Worm (Caenorhabditis elegans): ENCODE data around the gene C47D12.4.

DNA sequence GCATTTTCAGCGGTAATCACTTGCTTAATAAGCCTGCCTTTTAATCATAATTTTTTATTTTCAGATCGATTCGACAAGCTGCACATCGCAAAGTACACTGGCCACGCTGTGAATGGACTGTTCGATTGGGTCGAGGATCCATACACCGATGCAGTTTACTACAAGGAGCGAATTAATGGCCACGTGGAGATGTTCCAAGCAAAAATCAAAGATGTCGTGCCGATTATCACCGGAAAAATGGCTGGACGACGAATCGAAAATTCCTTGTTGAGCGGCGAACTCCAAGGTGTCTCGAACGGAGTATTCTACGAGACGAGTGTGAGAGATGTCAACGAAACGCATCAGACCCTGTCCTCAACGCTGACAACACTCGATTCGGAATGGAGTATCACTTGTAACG lies 45.9 kb downstream of the C47D12.4 start:
- no peak for TF ChIP-seq elt-3 (tag; optimal IDR thresholded peaks at IDR 0.05)
- no peak for TF ChIP-seq egl-27 (tag; optimal IDR thresholded peaks at IDR 0.05)
- no peak for TF ChIP-seq lsy-2 (tag; optimal IDR thresholded peaks at IDR 0.05)
- no peak for TF ChIP-seq nhr-76 (tag; optimal IDR thresholded peaks at IDR 0.05)
- TF ChIP-seq lin-14 (GFP tag; optimal IDR thresholded peaks at IDR 0.05), result no peak
- no peak for TF ChIP-seq rnt-1 (tag; optimal IDR thresholded peaks at IDR 0.05)
- no peak for TF ChIP-seq nhr-237 (tag; optimal IDR thresholded peaks at IDR 0.05)
- TF ChIP-seq ets-5 (GFP tag; IDR thresholded peaks at IDR 0.05), result no peak
- no peak for TF ChIP-seq lin-13 (GFP tag; optimal IDR thresholded peaks at IDR 0.05)
- TF ChIP-seq unc-62 (GFP tag; optimal IDR thresholded peaks at IDR 0.05), result no peak
- no peak for TF ChIP-seq C34B4.2 (tag; optimal IDR thresholded peaks at IDR 0.05)
- no peak for TF ChIP-seq unc-86 (tag; optimal IDR thresholded peaks at IDR 0.05)

All from whole organism, L1 larva.